Fruit fly (Drosophila melanogaster) whole organism, embryonic: Measurements from ENCODE around the gene CG13252.

ENCODE experiments used
- Atf-2 ChIP-seq: fragments of 200-800 bp; sonication (Bioruptor generic); optimal IDR thresholded peaks from 2 replicates; lab custom pipeline; 2016; ENCODE audit warnings: missing biosample characterization, missing genetic modification characterization
- CG11247 ChIP-seq: fragments of 200-800 bp; sonication (Bioruptor generic); IDR thresholded peaks from 2 replicates; pipeline ENCODE4 v1.3.6; 2022; ENCODE audit warnings: missing biosample characterization, missing genetic modification characterization
- CG18476 ChIP-seq: fragments of 200-800 bp; sonication (Bioruptor generic); optimal IDR thresholded peaks from 2 replicates; lab custom pipeline; 2016; ENCODE audit warnings: missing biosample characterization, mild to moderate bottlenecking, missing genetic modification characterization
- Rx ChIP-seq: fragments of 200-800 bp; sonication (Bioruptor generic); IDR thresholded peaks from 2 replicates; pipeline ENCODE4 v1.3.6; 2022; ENCODE audit warnings: missing biosample characterization, missing genetic modification characterization
- ems ChIP-seq: fragments of 200-800 bp; sonication (Bioruptor generic); optimal IDR thresholded peaks from 3 replicates; lab custom pipeline; 2016; ENCODE audit warnings: missing biosample characterization, missing genetic modification characterization
- psq ChIP-seq: fragments of 200-800 bp; sonication (Bioruptor generic); optimal IDR thresholded peaks from 2 replicates; lab custom pipeline; 2017; ENCODE audit warnings: missing biosample characterization, missing genetic modification characterization
- seq ChIP-seq: fragments of 200-800 bp; sonication (Bioruptor generic); IDR thresholded peaks from 2 replicates; pipeline ENCODE4 v1.3.6; 2022; ENCODE audit warnings: missing biosample characterization, missing genetic modification characterization
- twi ChIP-seq: fragments of 200-800 bp; optimal IDR thresholded peaks from 2 replicates; lab custom pipeline; 2019; ENCODE audit warnings: missing biosample characterization, mild to moderate bottlenecking, missing genetic modification characterization, moderate library complexity

- no peak for TF ChIP-seq CG18476
- no peak for TF ChIP-seq twi
- TF ChIP-seq ems (GFP tag; lab: Kevin White, UChicago) = no peak
- no peak for TF ChIP-seq CG11247
- no peak for TF ChIP-seq Rx (GFP tag; lab: Robert Waterston, UW)
- no peak for TF ChIP-seq Atf-2 (GFP tag; lab: Kevin White, UChicago)
- TF ChIP-seq seq (GFP tag; lab: Robert Waterston, UW) = no peak
- peak; percentile 14 for TF ChIP-seq psq (GFP tag; lab: Kevin White, UChicago)
Measured at dm6 chr3L:20710475-20711177, 19.8 kb upstream of the CG13252 start.
